Fruit fly (Drosophila melanogaster) whole organism, embryonic: ENCODE measurements around the gene CG3097.

Experiments used
- BEAF-32 ChIP-seq: fragments of 200-800 bp; sonication (Bioruptor generic); optimal IDR thresholded peaks from 3 replicates; lab custom pipeline; 2017; ENCODE audit warnings: missing biosample characterization, missing genetic modification characterization, mild to moderate bottlenecking, moderate library complexity, missing genetic modification reagents
- CG12236 ChIP-seq: fragments of 200-800 bp; sonication (Bioruptor generic); optimal IDR thresholded peaks from 2 replicates; lab custom pipeline; 2016; ENCODE audit warnings: missing biosample characterization, missing genetic modification characterization
- CG1233 ChIP-seq: fragments of 200-800 bp; sonication (Bioruptor generic); optimal IDR thresholded peaks from 4 replicates; lab custom pipeline; 2018; ENCODE audit warnings: missing biosample characterization, mild to moderate bottlenecking, missing genetic modification characterization
- CG12942 ChIP-seq: fragments of 200-800 bp; sonication (Bioruptor generic); optimal IDR thresholded peaks from 3 replicates; lab custom pipeline; 2016; ENCODE audit warnings: missing biosample characterization, missing genetic modification characterization
- CG13894 ChIP-seq: fragments of 200-800 bp; sonication (Bioruptor generic); optimal IDR thresholded peaks from 3 replicates; lab custom pipeline; 2018; ENCODE audit warnings: missing biosample characterization, mild to moderate bottlenecking, missing genetic modification characterization, moderate library complexity
- CG14965 ChIP-seq: fragments of 200-800 bp; sonication (Bioruptor generic); optimal IDR thresholded peaks from 2 replicates; lab custom pipeline; 2016; ENCODE audit warnings: missing biosample characterization, missing genetic modification characterization, borderline replicate concordance
- CG16779 ChIP-seq: fragments of 200-800 bp; sonication (Bioruptor generic); IDR thresholded peaks from 2 replicates; pipeline ENCODE4 v1.3.6; 2022; ENCODE audit warnings: missing biosample characterization, missing genetic modification characterization
- CG17568 ChIP-seq: fragments of 200-800 bp; sonication (Bioruptor generic); optimal IDR thresholded peaks from 2 replicates; lab custom pipeline; 2018; ENCODE audit warnings: missing biosample characterization, mild to moderate bottlenecking, missing genetic modification characterization, moderate library complexity
- CG18476 ChIP-seq: fragments of 200-800 bp; sonication (Bioruptor generic); optimal IDR thresholded peaks from 2 replicates; lab custom pipeline; 2016; ENCODE audit warnings: missing biosample characterization, mild to moderate bottlenecking, missing genetic modification characterization
- CG2712 ChIP-seq: fragments of 200-800 bp; optimal IDR thresholded peaks from 3 replicates; lab custom pipeline; 2019; ENCODE audit warnings: missing biosample characterization, mild to moderate bottlenecking, missing genetic modification characterization, moderate library complexity
- CG3281 ChIP-seq: fragments of 200-800 bp; sonication (Bioruptor generic); optimal IDR thresholded peaks from 3 replicates; lab custom pipeline; 2017; ENCODE audit warnings: missing biosample characterization, mild to moderate bottlenecking, missing genetic modification characterization
- CG4424 ChIP-seq: fragments of 200-800 bp; sonication (Bioruptor generic); optimal IDR thresholded peaks from 3 replicates; lab custom pipeline; 2016; ENCODE audit warnings: missing biosample characterization, missing genetic modification characterization
- CG5245 ChIP-seq: fragments of 200-800 bp; sonication (Bioruptor generic); optimal IDR thresholded peaks from 3 replicates; lab custom pipeline; 2016; ENCODE audit warnings: missing biosample characterization, missing genetic modification characterization
- CG6175 ChIP-seq: fragments of 200-800 bp; sonication (Bioruptor generic); IDR thresholded peaks from 3 replicates; pipeline ENCODE4 v1.3.6; 2022; ENCODE audit warnings: missing biosample characterization, missing genetic modification characterization
- CG6765 ChIP-seq: fragments of 200-800 bp; sonication (Bioruptor generic); optimal IDR thresholded peaks from 3 replicates; lab custom pipeline; 2017; ENCODE audit warnings: missing biosample characterization, mild to moderate bottlenecking, missing genetic modification characterization
- CG7745 ChIP-seq: fragments of 200-800 bp; sonication (Bioruptor generic); optimal IDR thresholded peaks from 2 replicates; lab custom pipeline; 2018; ENCODE audit warnings: missing biosample characterization, mild to moderate bottlenecking, missing genetic modification characterization, moderate library complexity
- CG7928 ChIP-seq: fragments of 200-800 bp; sonication (Bioruptor generic); optimal IDR thresholded peaks from 2 replicates; lab custom pipeline; 2017; ENCODE audit warnings: missing biosample characterization, mild to moderate bottlenecking, missing genetic modification characterization
- CG9215 ChIP-seq: fragments of 200-800 bp; sonication (Bioruptor generic); IDR thresholded peaks from 2 replicates; pipeline ENCODE4 v1.3.6; 2022; ENCODE audit warnings: missing biosample characterization, missing genetic modification characterization
- Dbx ChIP-seq: fragments of 200-800 bp; sonication (Bioruptor generic); IDR thresholded peaks from 3 replicates; pipeline ENCODE4 v1.3.6; 2022; ENCODE audit warnings: missing biosample characterization, missing genetic modification characterization
- Dip2 ChIP-seq: fragments of 200-800 bp; sonication (Bioruptor generic); IDR thresholded peaks from 2 replicates; pipeline ENCODE4 v1.3.6; 2022; ENCODE audit warnings: missing biosample characterization, missing genetic modification characterization
- Doc2 ChIP-seq: fragments of 200-800 bp; sonication (Bioruptor generic); IDR thresholded peaks from 2 replicates; pipeline ENCODE4 v1.3.6; 2022; ENCODE audit warnings: missing biosample characterization, missing genetic modification characterization
- Dp ChIP-seq: fragments of 200-800 bp; sonication (Bioruptor generic); optimal IDR thresholded peaks from 2 replicates; lab custom pipeline; 2018; ENCODE audit warnings: missing biosample characterization, mild to moderate bottlenecking, missing genetic modification characterization, moderate library complexity
- E2f2 ChIP-seq: fragments of 200-800 bp; sonication (Bioruptor generic); IDR thresholded peaks from 2 replicates; pipeline ENCODE4 v1.3.6; 2022; ENCODE audit warnings: missing biosample characterization, missing genetic modification characterization
- ERR ChIP-seq: fragments of 200-800 bp; sonication (Bioruptor generic); optimal IDR thresholded peaks from 2 replicates; lab custom pipeline; 2016; ENCODE audit warnings: missing biosample characterization, missing genetic modification characterization
- HLHmδ ChIP-seq: fragments of 200-800 bp; sonication (Bioruptor generic); optimal IDR thresholded peaks from 2 replicates; lab custom pipeline; 2018; ENCODE audit warnings: missing biosample characterization, mild to moderate bottlenecking, missing genetic modification characterization, moderate library complexity
- Hmr ChIP-seq: fragments of 200-800 bp; sonication (Bioruptor generic); optimal IDR thresholded peaks from 3 replicates; lab custom pipeline; 2017; ENCODE audit warnings: mild to moderate bottlenecking, missing biosample characterization, missing genetic modification reagents, missing genetic modification characterization
- Lpt ChIP-seq: fragments of >200 bp; optimal IDR thresholded peaks from 2 replicates; lab custom pipeline; 2018; ENCODE audit warnings: missing biosample characterization, missing genetic modification characterization
- NC2α ChIP-seq: fragments of 200-800 bp; sonication (Bioruptor generic); optimal IDR thresholded peaks from 2 replicates; lab custom pipeline; 2016; ENCODE audit warnings: missing biosample characterization, missing genetic modification characterization
- Stat92E ChIP-seq, 3 experiments: fragments of >200 bp in 2 of 3; fragments of 200-800 bp in 1 of 3; sonication (Bioruptor generic) in 1 of 3; optimal IDR thresholded peaks; 2 replicates each; lab custom pipeline; 2017 to 2019; ENCODE audit warnings: missing biosample characterization in 3 of 3, missing genetic modification characterization in 3 of 3, mild to moderate bottlenecking in 1 of 3, moderate library complexity in 1 of 3
- aop ChIP-seq: fragments of 200-800 bp; sonication (Bioruptor generic); IDR thresholded peaks from 2 replicates; pipeline ENCODE4 v1.3.6; 2022; ENCODE audit warnings: missing biosample characterization, missing genetic modification characterization
- bsh ChIP-seq, 2 experiments: fragments of 200-800 bp; sonication (Bioruptor generic); optimal IDR thresholded peaks; 2 replicates each; lab custom pipeline; 2017 to 2018; ENCODE audit warnings: mild to moderate bottlenecking in 2 of 2, missing biosample characterization in 2 of 2, missing genetic modification characterization in 2 of 2, moderate library complexity in 1 of 2
- btn ChIP-seq: fragments of 200-800 bp; sonication (Bioruptor generic); optimal IDR thresholded peaks from 2 replicates; lab custom pipeline; 2016; ENCODE audit warnings: missing biosample characterization, missing genetic modification characterization
- dysf ChIP-seq: fragments of 200-800 bp; sonication (Bioruptor generic); IDR thresholded peaks from 3 replicates; pipeline ENCODE4 v1.3.6; 2022; ENCODE audit warnings: missing biosample characterization, missing genetic modification characterization
- en ChIP-seq: fragments of 200-800 bp; sonication (Bioruptor generic); optimal IDR thresholded peaks from 2 replicates; lab custom pipeline; 2016; ENCODE audit warnings: missing biosample characterization, missing genetic modification characterization
- gcm2 ChIP-seq: fragments of 200-800 bp; sonication (Bioruptor generic); optimal IDR thresholded peaks from 2 replicates; lab custom pipeline; 2016; ENCODE audit warnings: missing biosample characterization, missing genetic modification characterization
- gem ChIP-seq: fragments of 200-800 bp; sonication (Bioruptor generic); optimal IDR thresholded peaks from 2 replicates; lab custom pipeline; 2019; ENCODE audit warnings: missing biosample characterization, mild to moderate bottlenecking, missing genetic modification characterization, moderate library complexity
- gsb-n ChIP-seq: fragments of 200-800 bp; sonication (Bioruptor generic); optimal IDR thresholded peaks from 3 replicates; lab custom pipeline; 2018; ENCODE audit warnings: missing biosample characterization, mild to moderate bottlenecking, missing genetic modification characterization
- ind ChIP-seq: fragments of 200-800 bp; sonication (Bioruptor generic); optimal IDR thresholded peaks from 3 replicates; lab custom pipeline; 2016; ENCODE audit warnings: missing biosample characterization, missing genetic modification characterization
- insv ChIP-seq, 2 experiments: fragments of 200-800 bp; sonication (Bioruptor generic); optimal IDR thresholded peaks; 3 replicates each; lab custom pipeline; 2016 to 2018; ENCODE audit warnings: missing biosample characterization in 2 of 2, missing genetic modification characterization in 2 of 2
- inv ChIP-seq: fragments of 200-800 bp; sonication (Bioruptor generic); IDR thresholded peaks from 2 replicates; pipeline ENCODE4 v1.3.6; 2022; ENCODE audit warnings: missing biosample characterization, missing genetic modification characterization; ENCODE audit not compliant: partially characterized antibody
- ken ChIP-seq: fragments of 200-800 bp; sonication (Bioruptor generic); IDR thresholded peaks from 3 replicates; pipeline ENCODE4 v1.3.6; 2022; ENCODE audit warnings: missing biosample characterization, missing genetic modification characterization
- lilli ChIP-seq: fragments of 200-800 bp; sonication (Bioruptor generic); optimal IDR thresholded peaks from 3 replicates; lab custom pipeline; 2016; ENCODE audit warnings: missing biosample characterization, missing genetic modification characterization
- run ChIP-seq: fragments of 200-800 bp; sonication (Bioruptor generic); optimal IDR thresholded peaks from 3 replicates; lab custom pipeline; 2018; ENCODE audit warnings: missing biosample characterization, mild to moderate bottlenecking, missing genetic modification characterization
- schlank ChIP-seq: fragments of 200-800 bp; sonication (Bioruptor generic); optimal IDR thresholded peaks from 2 replicates; lab custom pipeline; 2018; ENCODE audit warnings: missing biosample characterization, mild to moderate bottlenecking, missing genetic modification characterization
- shn ChIP-seq: fragments of 200-800 bp; sonication (Bioruptor generic); optimal IDR thresholded peaks from 3 replicates; lab custom pipeline; 2016; ENCODE audit warnings: missing biosample characterization, missing genetic modification characterization
- sna ChIP-seq: fragments of 200-800 bp; sonication (Bioruptor generic); IDR thresholded peaks from 2 replicates; pipeline ENCODE4 v1.3.6; 2022; ENCODE audit warnings: missing biosample characterization, missing genetic modification characterization; ENCODE audit not compliant: partially characterized antibody
- sqz ChIP-seq: fragments of 200-800 bp; sonication (Bioruptor generic); optimal IDR thresholded peaks from 3 replicates; lab custom pipeline; 2018; ENCODE audit warnings: missing biosample characterization, mild to moderate bottlenecking, missing genetic modification characterization
- tio ChIP-seq: fragments of 200-800 bp; sonication (Bioruptor generic); optimal IDR thresholded peaks from 2 replicates; lab custom pipeline; 2017; ENCODE audit warnings: missing biosample characterization, missing genetic modification characterization, inconsistent platforms
- wor ChIP-seq: fragments of 200-800 bp; sonication (Bioruptor generic); IDR thresholded peaks from 2 replicates; pipeline ENCODE4 v1.3.6; 2022; ENCODE audit warnings: missing biosample characterization, missing genetic modification characterization
- yki ChIP-seq: fragments of >200 bp; optimal IDR thresholded peaks from 3 replicates; lab custom pipeline; 2018

Gene CG3097

dm6 chrX:5744992-5745732, 25.4 kb downstream of the CG3097 start (continued):
- TF ChIP-seq CG12942 (GFP tag; lab: Kevin White, UChicago): no peak
- no peak for TF ChIP-seq CG4424 (GFP tag; lab: Kevin White, UChicago)
- no peak for TF ChIP-seq insv (GFP tag; optimal IDR thresholded peaks at IDR 0.05; lab: Kevin White, UChicago)
- TF ChIP-seq ken (GFP tag; lab: Robert Waterston, UW): 0 out of 3 replicates have a peak, but pooled peaks have one; percentile 37
- TF ChIP-seq run (tag; lab: Kevin White, UChicago): no peak
- no peak for TF ChIP-seq HLHmδ (GFP tag; lab: Kevin White, UChicago)
- TF ChIP-seq schlank (tag; lab: Kevin White, UChicago): no peak
- TF ChIP-seq Stat92E (GFP tag; optimal IDR thresholded peaks at IDR 0.05; lab: Kevin White, UChicago): no peak
- TF ChIP-seq gcm2 (GFP tag; lab: Kevin White, UChicago): no peak
- no peak for TF ChIP-seq E2f2 (GFP tag; lab: Robert Waterston, UW)
- TF ChIP-seq shn: no peak
- no peak for TF ChIP-seq ERR (GFP tag; lab: Kevin White, UChicago)
- no peak for TF ChIP-seq Dp (GFP tag; lab: Kevin White, UChicago)
- no peak for TF ChIP-seq wor (GFP tag; lab: Robert Waterston, UW)
- TF ChIP-seq CG1233: no peak
- TF ChIP-seq CG5245 (GFP tag; lab: Kevin White, UChicago): no peak
- peak; percentile 57 for TF ChIP-seq lilli
- no peak for TF ChIP-seq gsb-n (tag; lab: Kevin White, UChicago)
- no peak for TF ChIP-seq NC2α (GFP tag; lab: Kevin White, UChicago)
- TF ChIP-seq CG18476 (GFP tag; lab: Kevin White, UChicago): peak; percentile 31
- TF ChIP-seq gem: peak; percentile 48
- TF ChIP-seq sna (GFP tag; lab: Robert Waterston, UW): 0 out of 2 replicates have a peak, but pooled peaks have one; percentile 43
- TF ChIP-seq CG12236 (GFP tag; lab: Kevin White, UChicago): no peak
- TF ChIP-seq CG16779 (GFP tag; lab: Robert Waterston, UW): 0 out of 2 replicates have a peak, but pooled peaks have one; percentile 14
- TF ChIP-seq en (GFP tag; lab: Kevin White, UChicago): no peak
- TF ChIP-seq BEAF-32 (GFP tag; lab: Kevin White, UChicago): peak; percentile 79
- TF ChIP-seq bsh (GFP tag; optimal IDR thresholded peaks at IDR 0.05; lab: Kevin White, UChicago): no peak
- TF ChIP-seq CG17568: no peak
- TF ChIP-seq CG6765 (GFP tag; lab: Kevin White, UChicago): no peak
- no peak for TF ChIP-seq dysf (GFP tag; lab: Robert Waterston, UW)
- no peak for TF ChIP-seq CG7928 (GFP tag; lab: Kevin White, UChicago)
- no peak for TF ChIP-seq yki
- TF ChIP-seq CG2712: peak; percentile 36
- TF ChIP-seq btn (GFP tag; lab: Kevin White, UChicago): no peak
- TF ChIP-seq CG13894 (tag; lab: Kevin White, UChicago): no peak
- no peak for TF ChIP-seq aop
- TF ChIP-seq tio (GFP tag; lab: Kevin White, UChicago): peak; percentile 12
- peak; percentile 68 for TF ChIP-seq CG6175 (GFP tag; lab: Robert Waterston, UW)
- peak; percentile 41 for TF ChIP-seq Hmr (GFP tag; lab: Kevin White, UChicago)
- TF ChIP-seq CG7745 (tag; lab: Kevin White, UChicago): no peak
- peak; percentile 44; the same call in 1 of the 2 replicates for TF ChIP-seq inv
- peak; percentile 12; the same call in 1 of the 2 replicates for TF ChIP-seq CG9215
- TF ChIP-seq CG3281 (GFP tag; lab: Kevin White, UChicago): no peak
- no peak for TF ChIP-seq Dbx (GFP tag; lab: Robert Waterston, UW)
- TF ChIP-seq CG14965 (GFP tag; lab: Kevin White, UChicago): no peak
- no peak for TF ChIP-seq ind (GFP tag; lab: Kevin White, UChicago)
- no peak for TF ChIP-seq Lpt (GFP tag; lab: Kevin White, UChicago)
- no peak for TF ChIP-seq sqz
- TF ChIP-seq Doc2 (GFP tag; lab: Robert Waterston, UW): no peak
- TF ChIP-seq Dip2 (GFP tag; lab: Robert Waterston, UW): no peak
